Worm (Caenorhabditis elegans) whole organism, mixed stage, embryonic: ENCODE measurements around the gene Y39A1A.22.

ENCODE experiments used
- ceh-43 ChIP-seq: fragments of 200-800 bp; sonication (Bioruptor generic); optimal IDR thresholded peaks from 2 replicates; lab custom pipeline; 2018; ENCODE audit warnings: mild to moderate bottlenecking, missing genetic modification characterization, moderate library complexity, missing compliant biosample characterization
- ces-1 ChIP-seq: fragments of 150-350 bp; optimal IDR thresholded peaks from 2 replicates; lab custom pipeline; 2014; ENCODE audit warnings: missing biosample characterization, missing genetic modification reagents, missing genetic modification characterization
- cnd-1 ChIP-seq: fragments of 200-800 bp; sonication (Bioruptor generic); optimal IDR thresholded peaks from 2 replicates; lab custom pipeline; 2018; ENCODE audit warnings: mild to moderate bottlenecking, missing genetic modification characterization, missing compliant biosample characterization
- drap-1 ChIP-seq: fragments of 200-800 bp; sonication (Bioruptor generic); optimal IDR thresholded peaks from 3 replicates; lab custom pipeline; 2018; ENCODE audit warnings: mild to moderate bottlenecking, missing genetic modification characterization, missing compliant biosample characterization
- ham-2 ChIP-seq: fragments of 200-800 bp; sonication (Bioruptor generic); optimal IDR thresholded peaks from 2 replicates; lab custom pipeline; 2018; ENCODE audit warnings: mild to moderate bottlenecking, missing genetic modification characterization, missing compliant biosample characterization
- lin-13 ChIP-seq: fragments of 150-350 bp; optimal IDR thresholded peaks from 2 replicates; lab custom pipeline; 2014; ENCODE audit warnings: missing biosample characterization, missing genetic modification characterization
- mep-1 ChIP-seq: fragments of 150-350 bp; optimal IDR thresholded peaks from 2 replicates; lab custom pipeline; 2017; ENCODE audit warnings: missing biosample characterization, missing genetic modification reagents, missing genetic modification characterization, inconsistent platforms
- nhr-237 ChIP-seq: fragments of 150-350 bp; optimal IDR thresholded peaks from 2 replicates; lab custom pipeline; 2014; ENCODE audit warnings: missing biosample characterization, missing genetic modification characterization
- nhr-28 ChIP-seq: fragments of 150-350 bp; optimal IDR thresholded peaks from 2 replicates; lab custom pipeline; 2014; ENCODE audit warnings: missing biosample characterization, missing genetic modification characterization
- pha-4 ChIP-seq: fragments of 150-350 bp; optimal IDR thresholded peaks from 2 replicates; lab custom pipeline; 2018; ENCODE audit warnings: missing biosample characterization, missing genetic modification reagents, missing genetic modification characterization
- unc-39 ChIP-seq: fragments of 150-350 bp; optimal IDR thresholded peaks from 2 replicates; lab custom pipeline; 2014; ENCODE audit warnings: missing biosample characterization, missing genetic modification characterization
- unc-62 ChIP-seq: fragments of 150-350 bp; optimal IDR thresholded peaks from 2 replicates; lab custom pipeline; 2014; ENCODE audit warnings: missing biosample characterization, missing genetic modification reagents, missing genetic modification characterization
- ztf-11 ChIP-seq: fragments of 150-350 bp; optimal IDR thresholded peaks from 2 replicates; lab custom pipeline; 2014; ENCODE audit warnings: missing biosample characterization, missing genetic modification characterization

- TF ChIP-seq unc-39: no peak
- TF ChIP-seq drap-1 (GFP tag; lab: Kevin White, UChicago): no peak
- TF ChIP-seq nhr-237 (tag; lab: Kevin White, UChicago): no peak
- no peak for TF ChIP-seq ham-2
- no peak for TF ChIP-seq cnd-1
- TF ChIP-seq pha-4: no peak
- TF ChIP-seq unc-62 (GFP tag; lab: Kevin White, UChicago): no peak
- TF ChIP-seq ces-1 (GFP tag; lab: Kevin White, UChicago): no peak
- TF ChIP-seq ztf-11 (tag; lab: Kevin White, UChicago): no peak
- no peak for TF ChIP-seq nhr-28 (tag; lab: Kevin White, UChicago)
- TF ChIP-seq mep-1: no peak
- no peak for TF ChIP-seq lin-13 (tag; lab: Kevin White, UChicago)
- TF ChIP-seq ceh-43 (GFP tag; lab: Kevin White, UChicago): no peak
Measured at ce11 chrIII:10703833-10704232, 3.0 kb downstream of the Y39A1A.22 start.
